Fruit fly (Drosophila melanogaster): ENCODE data around the gene CG11381.

DNA sequence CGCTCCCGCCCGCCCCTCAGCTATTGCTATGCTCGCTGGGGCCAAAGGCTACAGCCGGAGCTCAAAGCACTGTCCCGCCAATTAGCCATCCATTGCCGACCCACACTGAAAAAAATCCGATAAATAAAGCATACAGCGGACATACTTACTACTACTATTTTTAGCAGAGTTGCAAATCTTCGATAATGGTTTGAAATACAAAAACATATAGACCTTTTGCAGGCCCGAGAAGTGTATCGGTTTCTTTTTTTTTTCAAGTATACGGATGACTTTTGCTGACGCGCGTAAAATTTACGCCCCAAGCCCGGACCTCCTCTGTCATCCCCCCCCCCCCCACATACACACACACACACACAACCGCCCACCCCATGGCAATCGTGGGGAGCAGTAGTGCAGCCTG is 28.1 kb downstream of the CG11381 start:
- no peak for TF ChIP-seq dm (GFP tag; optimal IDR thresholded peaks at IDR 0.05)
- no peak for TF ChIP-seq CG10147 (GFP tag; optimal IDR thresholded peaks at IDR 0.05)
- TF ChIP-seq stwl (tag; optimal IDR thresholded peaks at IDR 0.05): no peak
- TF ChIP-seq Eip74EF (GFP tag; optimal IDR thresholded peaks at IDR 0.05): no peak
- TF ChIP-seq HmgZ (tag; optimal IDR thresholded peaks at IDR 0.05): no peak
- no peak for TF ChIP-seq pnt (GFP tag; optimal IDR thresholded peaks at IDR 0.05)
- TF ChIP-seq CG1603 (tag; optimal IDR thresholded peaks at IDR 0.05): no peak
- TF ChIP-seq mam (GFP tag; optimal IDR thresholded peaks at IDR 0.05): no peak
- no peak for TF ChIP-seq sug (tag; optimal IDR thresholded peaks at IDR 0.05)
- no peak for TF ChIP-seq inv (GFP tag; IDR thresholded peaks at IDR 0.05; ENCODE audit: partially characterized antibody)
- TF ChIP-seq bab2 (GFP tag; optimal IDR thresholded peaks at IDR 0.05): no peak
- TF ChIP-seq CG1024 (GFP tag; IDR thresholded peaks at IDR 0.05): no peak
- TF ChIP-seq Bgb (GFP tag; IDR thresholded peaks at IDR 0.05; ENCODE audit: partially characterized antibody): no peak
- TF ChIP-seq CG11696 (GFP tag; IDR thresholded peaks at IDR 0.05): no peak
